Worm (Caenorhabditis elegans) whole organism, late embryonic: ENCODE results near the gene chil-6.

Experiments
- C08G9.2 ChIP-seq: sonication (generic microtip); optimal IDR thresholded peaks from 2 replicates; lab custom pipeline; 2016; ENCODE audit warnings: mild to moderate bottlenecking, missing genetic modification characterization, moderate library complexity, missing compliant biosample characterization
- K02D7.2 ChIP-seq: sonication (generic microtip); optimal IDR thresholded peaks from 2 replicates; lab custom pipeline; 2017; ENCODE audit warnings: mild to moderate bottlenecking, missing genetic modification characterization, missing compliant biosample characterization
- ahr-1 ChIP-seq: sonication (generic microtip); optimal IDR thresholded peaks from 2 replicates; lab custom pipeline; 2016; ENCODE audit warnings: missing genetic modification characterization, missing compliant biosample characterization
- ama-1 ChIP-seq: fragments of 150-350 bp; optimal IDR thresholded peaks from 2 replicates; lab custom pipeline; 2014
- ceh-18 ChIP-seq: sonication (generic microtip); optimal IDR thresholded peaks from 2 replicates; lab custom pipeline; 2016; ENCODE audit warnings: missing genetic modification characterization, missing compliant biosample characterization
- ceh-22 ChIP-seq: sonication (generic microtip); optimal IDR thresholded peaks from 2 replicates; lab custom pipeline; 2017; ENCODE audit warnings: missing biosample characterization, missing genetic modification characterization
- ceh-34 ChIP-seq: sonication (generic microtip); optimal IDR thresholded peaks from 2 replicates; lab custom pipeline; 2016; ENCODE audit warnings: mild to moderate bottlenecking, missing genetic modification characterization, missing compliant biosample characterization
- ceh-48 ChIP-seq: sonication (generic microtip); optimal IDR thresholded peaks from 2 replicates; lab custom pipeline; 2016; ENCODE audit warnings: missing genetic modification characterization, inconsistent platforms, missing compliant biosample characterization
- che-1 ChIP-seq: sonication (generic microtip); optimal IDR thresholded peaks from 2 replicates; lab custom pipeline; 2016; ENCODE audit warnings: mild to moderate bottlenecking, missing genetic modification characterization, missing compliant biosample characterization
- dmd-4 ChIP-seq: sonication (generic microtip); optimal IDR thresholded peaks from 2 replicates; lab custom pipeline; 2016; ENCODE audit warnings: borderline replicate concordance, missing genetic modification characterization, missing compliant biosample characterization
- dve-1 ChIP-seq: sonication (generic microtip); optimal IDR thresholded peaks from 2 replicates; lab custom pipeline; 2017; ENCODE audit warnings: antibody characterized with exemption, mild to moderate bottlenecking, missing genetic modification characterization, missing compliant biosample characterization
- elt-4 ChIP-seq: sonication (generic microtip); optimal IDR thresholded peaks from 2 replicates; lab custom pipeline; 2016; ENCODE audit warnings: missing genetic modification characterization, missing compliant biosample characterization
- ets-4 ChIP-seq: sonication (generic microtip); optimal IDR thresholded peaks from 2 replicates; lab custom pipeline; 2016; ENCODE audit warnings: missing genetic modification characterization, missing compliant biosample characterization
- fax-1 ChIP-seq: sonication (generic microtip); optimal IDR thresholded peaks from 2 replicates; lab custom pipeline; 2016; ENCODE audit warnings: missing genotype, missing genetic modification characterization, missing compliant biosample characterization
- fkh-10 ChIP-seq: fragments of 150-350 bp; optimal IDR thresholded peaks from 2 replicates; lab custom pipeline; 2014; ENCODE audit warnings: missing biosample characterization, missing genetic modification reagents, missing genetic modification characterization
- fkh-6 ChIP-seq: sonication (generic microtip); optimal IDR thresholded peaks from 2 replicates; lab custom pipeline; 2016; ENCODE audit warnings: missing genetic modification characterization, missing compliant biosample characterization
- gmeb-2 ChIP-seq: sonication (generic microtip); optimal IDR thresholded peaks from 2 replicates; lab custom pipeline; 2016; ENCODE audit warnings: missing genetic modification characterization, inconsistent platforms, missing compliant biosample characterization
- hlh-13 ChIP-seq: fragments of 200-800 bp; sonication (Bioruptor generic); optimal IDR thresholded peaks from 2 replicates; lab custom pipeline; 2018; ENCODE audit warnings: mild to moderate bottlenecking, missing genetic modification characterization, missing compliant biosample characterization
- hlh-8 ChIP-seq: sonication (generic microtip); optimal IDR thresholded peaks from 2 replicates; lab custom pipeline; 2016; ENCODE audit warnings: missing genotype, missing genetic modification characterization, missing compliant biosample characterization
- mec-3 ChIP-seq: sonication (generic microtip); optimal IDR thresholded peaks from 2 replicates; lab custom pipeline; 2016; ENCODE audit warnings: borderline replicate concordance, missing genetic modification characterization, missing compliant biosample characterization
- nfya-1 ChIP-seq: sonication (generic microtip); optimal IDR thresholded peaks from 2 replicates; lab custom pipeline; 2017; ENCODE audit warnings: missing genetic modification characterization, mild to moderate bottlenecking, missing compliant biosample characterization, antibody characterized with exemption, moderate library complexity
- nhr-11 ChIP-seq: fragments of 150-350 bp; optimal IDR thresholded peaks from 2 replicates; lab custom pipeline; 2014; ENCODE audit warnings: missing biosample characterization, missing genetic modification characterization
- npax-4 ChIP-seq: sonication (generic microtip); optimal IDR thresholded peaks from 2 replicates; lab custom pipeline; 2016; ENCODE audit warnings: missing genetic modification characterization, missing compliant biosample characterization
- odd-2 ChIP-seq: sonication (generic microtip); optimal IDR thresholded peaks from 2 replicates; lab custom pipeline; 2017; ENCODE audit warnings: antibody characterized with exemption, mild to moderate bottlenecking, missing genetic modification characterization, missing compliant biosample characterization
- pag-3 ChIP-seq: sonication (generic microtip); optimal IDR thresholded peaks from 2 replicates; lab custom pipeline; 2016; ENCODE audit warnings: missing compliant biosample characterization, missing genetic modification characterization, borderline replicate concordance
- pha-2 ChIP-seq: sonication (generic microtip); optimal IDR thresholded peaks from 2 replicates; lab custom pipeline; 2017; ENCODE audit warnings: mild to moderate bottlenecking, missing genetic modification characterization, missing compliant biosample characterization
- rnt-1 ChIP-seq: sonication (generic microtip); optimal IDR thresholded peaks from 2 replicates; lab custom pipeline; 2016; ENCODE audit warnings: missing genetic modification characterization, missing compliant biosample characterization
- sox-2 ChIP-seq: fragments of 200-800 bp; sonication (Bioruptor generic); IDR thresholded peaks from 2 replicates; pipeline ENCODE4 v1.3.6; 2022; ENCODE audit warnings: missing genetic modification reagents, missing genetic modification characterization, missing compliant biosample characterization
- sox-4 ChIP-seq: sonication (generic microtip); optimal IDR thresholded peaks from 2 replicates; lab custom pipeline; 2017; ENCODE audit warnings: mild to moderate bottlenecking, missing genetic modification characterization, inconsistent platforms, missing compliant biosample characterization
- syd-9 ChIP-seq: sonication (generic microtip); optimal IDR thresholded peaks from 2 replicates; lab custom pipeline; 2016; ENCODE audit warnings: mild to moderate bottlenecking, missing genetic modification characterization, moderate library complexity, missing compliant biosample characterization
- tbx-2 ChIP-seq: sonication (generic microtip); optimal IDR thresholded peaks from 2 replicates; lab custom pipeline; 2016; ENCODE audit warnings: missing genetic modification characterization, missing compliant biosample characterization
- tbx-7 ChIP-seq: sonication (generic microtip); optimal IDR thresholded peaks from 2 replicates; lab custom pipeline; 2016; ENCODE audit warnings: missing genotype, missing genetic modification characterization, missing compliant biosample characterization
- ttx-3 ChIP-seq: sonication (generic microtip); optimal IDR thresholded peaks from 2 replicates; lab custom pipeline; 2016; ENCODE audit warnings: missing genetic modification reagents, missing genetic modification characterization, missing compliant biosample characterization
- unc-3 ChIP-seq, 2 experiments: fragments of 200-800 bp in 1 of 2; sonication (Bioruptor generic) in 1 of 2; sonication (generic microtip) in 1 of 2; conservative IDR thresholded peaks in 1 of 2; optimal IDR thresholded peaks in 1 of 2; 2 replicates each; pipeline versions ENCODE4 v1.3.6 to Lab custom; 2016 to 2022; ENCODE audit warnings: missing compliant biosample characterization in 2 of 2, missing genetic modification characterization in 2 of 2, missing genetic modification reagents in 1 of 2
- zip-5 ChIP-seq: sonication (generic microtip); optimal IDR thresholded peaks from 2 replicates; lab custom pipeline; 2016; ENCODE audit warnings: missing genetic modification characterization, missing compliant biosample characterization

The chil-6 gene

DNA sequence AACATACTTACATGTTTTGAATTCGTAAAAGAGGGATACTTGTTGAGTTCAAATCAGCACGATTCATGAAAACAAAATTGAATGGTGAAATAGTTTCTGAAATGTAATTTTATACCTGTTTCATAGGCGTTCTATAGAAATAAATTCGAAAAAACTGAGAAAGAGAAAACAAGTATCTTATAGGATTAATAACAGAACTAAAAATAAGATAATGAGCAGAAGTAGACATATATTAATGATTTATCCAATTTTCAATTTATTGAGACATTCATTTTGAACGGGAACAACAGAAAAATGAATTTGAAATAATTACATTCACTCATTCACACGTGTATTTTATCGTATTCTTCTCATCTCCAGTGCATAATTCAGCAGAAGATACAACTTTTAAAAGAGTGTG is at the start of gene chil-6:
TSS of gene chil-6 (minus strand) at position 101 of the 400 bp plus-strand sequence.
- TF ChIP-seq dve-1 (tag; lab: Kevin White, UChicago) (no peak), che-1 (tag; lab: Kevin White, UChicago) (no peak)

DNA sequence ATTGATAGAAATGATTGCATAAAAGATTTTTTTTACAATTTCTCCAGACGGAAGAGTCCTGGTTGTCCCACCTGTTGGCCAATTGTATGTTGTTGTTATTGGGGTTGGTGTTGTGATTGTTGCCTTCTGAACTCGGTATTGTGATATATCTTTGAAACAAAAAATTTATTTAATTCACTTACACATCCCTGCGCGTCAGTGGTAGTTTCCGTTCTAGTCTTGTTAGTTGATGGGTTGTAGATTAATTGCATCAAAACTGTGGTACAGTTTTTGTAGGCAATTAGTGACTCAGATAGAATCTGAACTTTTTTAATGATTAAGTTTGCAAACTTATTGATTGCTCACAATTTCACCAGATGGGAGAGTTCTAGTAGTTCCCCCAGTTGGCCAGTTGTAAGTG is 46.8 kb upstream of the chil-6 start:
- TF ChIP-seq ceh-34 (tag; lab: Kevin White, UChicago), result no peak
- TF ChIP-seq odd-2 (tag; lab: Kevin White, UChicago), result no peak
- no peak for TF ChIP-seq gmeb-2 (tag; lab: Kevin White, UChicago)
- no peak for TF ChIP-seq rnt-1 (tag; lab: Kevin White, UChicago)
- no peak for TF ChIP-seq nfya-1
- TF ChIP-seq sox-2 (GFP tag; lab: Robert Waterston, UW), result no peak
- TF ChIP-seq ama-1 (lab: Kevin White, UChicago), result no peak
- TF ChIP-seq ets-4 (tag; lab: Kevin White, UChicago), result no peak
- no peak for TF ChIP-seq zip-5 (tag; lab: Kevin White, UChicago)
- TF ChIP-seq pha-2, result no peak
- no peak for TF ChIP-seq dmd-4 (tag; lab: Kevin White, UChicago)
- TF ChIP-seq K02D7.2 (tag; lab: Kevin White, UChicago), result no peak
- TF ChIP-seq pag-3, result no peak
- no peak for TF ChIP-seq ahr-1 (tag; lab: Kevin White, UChicago)
- no peak for TF ChIP-seq fax-1
- no peak for TF ChIP-seq ceh-48 (tag; lab: Kevin White, UChicago)
- no peak for TF ChIP-seq unc-3 (GFP tag; conservative IDR thresholded peaks at IDR 0.05; lab: Robert Waterston, UW)
- TF ChIP-seq unc-3 (tag; optimal IDR thresholded peaks at IDR 0.05; lab: Kevin White, UChicago), result no peak
- TF ChIP-seq ceh-18 (tag; lab: Kevin White, UChicago), result no peak
- TF ChIP-seq, all 69 proteins: peak for 0

DNA sequence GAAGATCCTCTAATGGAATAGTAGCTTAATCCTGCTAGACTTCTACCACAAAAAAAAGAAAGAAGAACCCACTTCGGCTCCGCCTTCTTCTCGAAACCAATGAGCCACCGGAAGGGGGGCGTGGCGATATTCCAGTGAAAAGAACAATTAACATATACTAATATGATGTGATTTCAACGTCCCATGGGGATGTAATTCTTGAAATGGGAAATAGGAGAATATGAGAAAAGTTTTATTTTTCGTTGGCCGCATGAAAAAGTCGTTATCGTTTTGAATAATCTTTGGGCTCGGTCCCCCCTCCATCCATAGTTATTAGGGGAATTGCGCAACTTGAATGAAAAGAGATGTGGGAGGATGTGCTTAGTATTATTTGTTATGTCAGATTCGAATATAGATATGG is 42.6 kb upstream of the chil-6 start, which contains the start of gene unc-4:
TSS of gene unc-4 (minus strand) at position 101 of the 400 bp plus-strand sequence.
- no peak for TF ChIP-seq mec-3 (tag; lab: Kevin White, UChicago)
- no peak for TF ChIP-seq fkh-6
- no peak for TF ChIP-seq ceh-18 (tag; lab: Kevin White, UChicago)
- no peak for TF ChIP-seq elt-4 (tag; lab: Kevin White, UChicago)
- no peak for TF ChIP-seq hlh-8
- TF ChIP-seq nhr-11 (tag; lab: Kevin White, UChicago), result no peak
- no peak for TF ChIP-seq tbx-2 (tag; lab: Kevin White, UChicago)
- TF ChIP-seq sox-4 (tag; lab: Kevin White, UChicago), result no peak
- TF ChIP-seq dmd-4 (tag; lab: Kevin White, UChicago), result no peak
- TF ChIP-seq hlh-13 (GFP tag; lab: Kevin White, UChicago), result no peak
- TF ChIP-seq pag-3, result no peak
- TF ChIP-seq syd-9 (tag; lab: Kevin White, UChicago), result no peak
- TF ChIP-seq npax-4 (tag; lab: Kevin White, UChicago), result no peak
- no peak for TF ChIP-seq C08G9.2
- TF ChIP-seq ceh-48 (tag; lab: Kevin White, UChicago), result no peak
- no peak for TF ChIP-seq ceh-34 (tag; lab: Kevin White, UChicago)
- no peak for TF ChIP-seq che-1 (tag; lab: Kevin White, UChicago)
- TF ChIP-seq sox-2 (GFP tag; lab: Robert Waterston, UW), result no peak
- no peak for TF ChIP-seq zip-5 (tag; lab: Kevin White, UChicago)
- no peak for TF ChIP-seq fkh-10 (GFP tag; lab: Kevin White, UChicago)

DNA sequence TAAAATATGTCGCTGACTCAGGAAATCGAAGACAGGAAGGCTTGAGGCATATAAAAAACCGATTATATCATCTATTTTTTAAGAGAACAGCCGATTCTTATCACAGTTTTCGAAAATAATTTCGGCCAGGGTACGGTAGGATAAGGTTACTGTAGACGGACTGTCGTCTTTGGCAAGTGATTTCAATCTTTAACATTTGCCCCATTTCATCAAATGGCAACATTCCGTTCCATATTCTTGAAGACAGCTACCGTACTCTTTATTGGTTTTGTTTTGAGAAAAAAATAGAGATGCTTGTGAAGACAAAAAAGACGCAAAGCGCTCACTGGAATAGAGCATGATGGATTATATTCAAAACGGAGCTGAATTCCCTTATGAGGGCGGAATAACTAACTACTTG is 41.1 kb upstream of the chil-6 start:
- TF ChIP-seq gmeb-2 (tag; lab: Kevin White, UChicago) (no peak), fkh-10 (GFP tag; lab: Kevin White, UChicago) (no peak), nfya-1 (no peak), ceh-22 (tag; lab: Kevin White, UChicago) (no peak), tbx-7 (no peak), ttx-3 (tag; lab: Kevin White, UChicago) (no peak), ahr-1 (tag; lab: Kevin White, UChicago) (no peak), K02D7.2 (tag; lab: Kevin White, UChicago) (no peak), hlh-8 (no peak), C08G9.2 (no peak), mec-3 (tag; lab: Kevin White, UChicago) (no peak)
